Worm (Caenorhabditis elegans): ENCODE data around the gene acbp-5.
A peak's percentile ranks its signal among the peaks of the same experiment; 100 is the strongest.

The acbp-5 gene

ce11 chrIII:13645885-13646488, 4.5 kb upstream of the acbp-5 start (continued):
- TF ChIP-seq Y79H2A.3 (GFP tag; conservative IDR thresholded peaks at IDR 0.05) (no peak), zfh-2 (GFP tag; conservative IDR thresholded peaks at IDR 0.05) (peak; percentile 91), lin-54 (GFP tag; optimal IDR thresholded peaks at IDR 0.05) (no peak), T07F8.4 (tag; optimal IDR thresholded peaks at IDR 0.05) (no peak), him-1 (tag; optimal IDR thresholded peaks at IDR 0.05) (no peak), nfyb-1 (GFP tag; IDR thresholded peaks at IDR 0.05) (no peak), egrh-3 (GFP tag; IDR thresholded peaks at IDR 0.05) (peak; percentile 77), F23B12.7 (tag; optimal IDR thresholded peaks at IDR 0.05; ENCODE audit: insufficient read depth) (no peak), hrde-1 (tag; optimal IDR thresholded peaks at IDR 0.05; ENCODE audit: borderline replicate concordance) (no peak), lsl-1 (GFP tag; optimal IDR thresholded peaks at IDR 0.05) (no peak)

DNA sequence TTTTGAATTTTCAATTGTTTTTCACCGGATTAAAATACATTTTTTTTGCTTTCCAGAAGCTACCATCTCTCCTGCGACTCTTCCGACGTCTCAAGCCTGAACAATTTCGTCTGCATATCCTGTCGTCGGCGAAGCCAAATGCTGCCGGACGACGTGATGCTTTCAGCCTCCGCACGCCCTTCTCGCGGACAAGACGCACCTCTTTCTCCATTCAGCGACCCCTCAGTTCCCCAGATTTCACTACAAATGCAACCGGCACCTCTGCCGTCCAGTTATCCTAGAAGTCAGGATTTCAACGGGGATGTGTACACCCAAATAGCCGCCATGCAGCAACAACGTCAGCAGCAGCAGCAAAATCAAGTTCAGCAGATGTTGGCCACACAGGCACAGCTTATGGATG, 2.8 kb upstream of the acbp-5 start:
- TF ChIP-seq zfh-2 (GFP tag; conservative IDR thresholded peaks at IDR 0.05) (peak; percentile 59), lin-35 (GFP tag; optimal IDR thresholded peaks at IDR 0.05) (no peak)

- TF ChIP-seq Y67H2A.10 (GFP tag; conservative IDR thresholded peaks at IDR 0.05) (peak; percentile 90), lin-54 (GFP tag; optimal IDR thresholded peaks at IDR 0.05) (peak; percentile 99), egl-44 (GFP tag; IDR thresholded peaks at IDR 0.05) (peak; percentile 97), gei-17 (GFP tag; optimal IDR thresholded peaks at IDR 0.05) (peak; percentile 93), fkh-3 (tag; optimal IDR thresholded peaks at IDR 0.05) (no peak), ceh-58 (GFP tag; IDR thresholded peaks at IDR 0.05) (no peak), K12H6.12 (tag; optimal IDR thresholded peaks at IDR 0.05) (peak; percentile 99), nfya-1 (tag; optimal IDR thresholded peaks at IDR 0.05; ENCODE audit: borderline replicate concordance, insufficient read depth) (no peak), him-1 (tag; optimal IDR thresholded peaks at IDR 0.05) (peak; percentile 56), egrh-3 (GFP tag; IDR thresholded peaks at IDR 0.05) (peak; percentile 71), nfya-2 (GFP tag; IDR thresholded peaks at IDR 0.05) (peak; percentile 91; the same call in 1 of the 2 replicates), aptf-2 (GFP tag; conservative IDR thresholded peaks at IDR 0.05) (0 out of 2 replicates have a peak, but pooled peaks have one; percentile 14), ztf-28 (GFP tag; IDR thresholded peaks at IDR 0.05) (peak; percentile 87), C06A6.2 (GFP tag; conservative IDR thresholded peaks at IDR 0.05) (peak; percentile 99), F55B11.4 (tag; optimal IDR thresholded peaks at IDR 0.05; ENCODE audit: borderline replicate concordance, insufficient read depth) (no peak), ceh-27 (GFP tag; optimal IDR thresholded peaks at IDR 0.05) (peak; percentile 99), madf-8 (GFP tag; conservative IDR thresholded peaks at IDR 0.05) (peak; percentile 88), F39B2.1 (GFP tag; IDR thresholded peaks at IDR 0.05) (peak; percentile 79; the same call in 1 of the 2 replicates), ZK185.1 (tag; optimal IDR thresholded peaks at IDR 0.05; ENCODE audit: poor library complexity, severe bottlenecking) (no peak), sea-2 (GFP tag; IDR thresholded peaks at IDR 0.05) (peak; percentile 95), C17E4.6 (GFP tag; IDR thresholded peaks at IDR 0.05) (peak; percentile 98), pha-4 (tag; optimal IDR thresholded peaks at IDR 0.05) (peak; percentile 98), ama-1 (optimal IDR thresholded peaks at IDR 0.05) (no peak), ama-1 (GFP tag; optimal IDR thresholded peaks at IDR 0.05) (peak in 1 of 2 experiments; percentile 35), dox-1 (GFP tag; IDR thresholded peaks at IDR 0.05) (peak; percentile 100), rcor-1 (GFP tag; IDR thresholded peaks at IDR 0.05) (peak; percentile 99), zim-3 (tag; optimal IDR thresholded peaks at IDR 0.05) (peak; percentile 98), ztf-3 (GFP tag; optimal IDR thresholded peaks at IDR 0.05) (peak; percentile 92), F57C9.4 (tag; optimal IDR thresholded peaks at IDR 0.05) (peak; percentile 87), cebp-1 (GFP tag; IDR thresholded peaks at IDR 0.05) (peak; percentile 80), cebp-1 (tag; optimal IDR thresholded peaks at IDR 0.05) (peak; percentile 97), ceh-40 (GFP tag; IDR thresholded peaks at IDR 0.05) (no peak), B0261.1 (tag; optimal IDR thresholded peaks at IDR 0.05) (peak; percentile 30), let-526 (GFP tag; IDR thresholded peaks at IDR 0.05) (peak; percentile 97), attf-6 (GFP tag; IDR thresholded peaks at IDR 0.05) (peak; percentile 87), B0019.2 (GFP tag; conservative IDR thresholded peaks at IDR 0.05) (peak; percentile 94)
These were observed 2.0 kb upstream of the acbp-5 start, which contains the start of the genes drr-2 and set-16 for ce11 chrIII:13643534-13643933. Gene drr-2, minus strand, starts transcription at chrIII:13643570. Gene set-16, plus strand, starts transcription at chrIII:13643916.

Data from whole organism, young adult.